Fruit fly (Drosophila melanogaster) whole organism, embryonic: ENCODE results near the gene Cont.

Experiments
- Blimp-1 ChIP-seq: fragments of 200-800 bp; sonication (Bioruptor generic); optimal IDR thresholded peaks from 3 replicates; lab custom pipeline; 2018; ENCODE audit warnings: missing biosample characterization, missing genetic modification characterization, mild to moderate bottlenecking, moderate library complexity, missing genetic modification reagents
- CG1603 ChIP-seq: fragments of 200-800 bp; sonication (Bioruptor generic); optimal IDR thresholded peaks from 2 replicates; lab custom pipeline; 2019; ENCODE audit warnings: missing biosample characterization, mild to moderate bottlenecking, missing genetic modification characterization, moderate library complexity
- CG17912 ChIP-seq: fragments of 200-800 bp; sonication (Bioruptor generic); optimal IDR thresholded peaks from 2 replicates; lab custom pipeline; 2018; ENCODE audit warnings: missing biosample characterization, mild to moderate bottlenecking, missing genetic modification characterization
- CG2889 ChIP-seq: fragments of 200-800 bp; sonication (Bioruptor generic); IDR thresholded peaks from 3 replicates; pipeline ENCODE4 v1.3.6; 2022; ENCODE audit warnings: missing biosample characterization, missing genetic modification characterization
- Rfx ChIP-seq: fragments of 200-800 bp; sonication (Bioruptor generic); IDR thresholded peaks from 2 replicates; pipeline ENCODE4 v1.3.6; 2022; ENCODE audit warnings: missing biosample characterization, missing genetic modification characterization
- Usf ChIP-seq: fragments of 200-800 bp; sonication (Bioruptor generic); optimal IDR thresholded peaks from 2 replicates; lab custom pipeline; 2017; ENCODE audit warnings: missing genotype, missing biosample characterization, missing genetic modification characterization
- aop ChIP-seq: fragments of 200-800 bp; sonication (Bioruptor generic); IDR thresholded peaks from 2 replicates; pipeline ENCODE4 v1.3.6; 2022; ENCODE audit warnings: missing biosample characterization, missing genetic modification characterization
- lola ChIP-seq, 3 experiments: fragments of >200 bp in 2 of 3; fragments of 200-800 bp in 1 of 3; sonication (Bioruptor generic) in 1 of 3; optimal IDR thresholded peaks; 2 replicates each; lab custom pipeline; 2017 to 2019; ENCODE audit warnings: missing biosample characterization in 3 of 3, missing genetic modification characterization in 3 of 3, mild to moderate bottlenecking in 1 of 3, moderate library complexity in 1 of 3
- oc ChIP-seq: fragments of 200-800 bp; sonication (Bioruptor generic); optimal IDR thresholded peaks from 2 replicates; lab custom pipeline; 2018; ENCODE audit warnings: missing biosample characterization, mild to moderate bottlenecking, missing genetic modification characterization, moderate library complexity
- odd ChIP-seq: fragments of 200-800 bp; sonication (Bioruptor generic); optimal IDR thresholded peaks from 2 replicates; lab custom pipeline; 2017; ENCODE audit warnings: missing biosample characterization, mild to moderate bottlenecking, missing genetic modification characterization
- seq ChIP-seq: fragments of 200-800 bp; sonication (Bioruptor generic); IDR thresholded peaks from 2 replicates; pipeline ENCODE4 v1.3.6; 2022; ENCODE audit warnings: missing biosample characterization, missing genetic modification characterization
- so ChIP-seq: fragments of 200-800 bp; sonication (Bioruptor generic); IDR thresholded peaks from 3 replicates; pipeline ENCODE4 v1.3.6; 2022; ENCODE audit warnings: missing biosample characterization, missing genetic modification characterization

dm6 chr3R:4426730-4427129 lies 45.6 kb downstream of the Cont start, which contains the start of gene CG31525:
- TF ChIP-seq lola (GFP tag; optimal IDR thresholded peaks at IDR 0.05; lab: Kevin White, UChicago): no peak
- TF ChIP-seq odd (GFP tag; lab: Kevin White, UChicago): no peak
- no peak for TF ChIP-seq Usf (GFP tag; lab: Kevin White, UChicago)
- TF ChIP-seq oc (tag; lab: Kevin White, UChicago): no peak
- no peak for TF ChIP-seq so (GFP tag; lab: Robert Waterston, UW)
- TF ChIP-seq CG2889 (GFP tag; lab: Robert Waterston, UW): no peak
- TF ChIP-seq CG17912 (GFP tag; lab: Kevin White, UChicago): no peak
- TF ChIP-seq CG1603 (tag; lab: Kevin White, UChicago): no peak
- TF ChIP-seq aop: no peak
- no peak for TF ChIP-seq seq (GFP tag; lab: Robert Waterston, UW)
- no peak for TF ChIP-seq Rfx (GFP tag; lab: Robert Waterston, UW)
- no peak for TF ChIP-seq Blimp-1 (GFP tag; lab: Kevin White, UChicago)
